Fruit fly (Drosophila melanogaster): ENCODE data around the gene CG42544.

DNA sequence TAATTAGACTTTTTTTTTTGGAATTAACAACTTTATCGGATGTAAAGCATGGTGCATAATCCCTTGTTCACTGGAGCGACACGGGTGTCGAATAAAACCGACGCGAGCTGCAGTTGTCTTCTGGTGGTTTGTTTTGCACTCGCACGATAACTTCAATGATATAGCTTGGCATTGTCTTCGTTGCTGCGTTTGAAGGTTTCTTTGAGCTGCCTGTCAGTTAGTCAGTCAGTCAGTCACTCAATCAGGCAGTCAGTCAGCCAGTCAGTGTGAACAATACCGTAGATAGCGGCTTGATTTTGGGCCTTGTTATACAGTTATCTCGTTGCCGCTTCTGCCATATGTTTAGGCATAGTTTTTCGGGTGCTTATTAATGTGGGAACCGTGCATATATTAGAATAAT lies 44.8 kb upstream of the CG42544 start:
- TF ChIP-seq CG8478 (optimal IDR thresholded peaks at IDR 0.05) (no peak), CTCF (optimal IDR thresholded peaks at IDR 0.05) (no peak)
